Fruit fly (Drosophila melanogaster): ENCODE measurements around the gene CG17919.

CG17919 gene

DNA sequence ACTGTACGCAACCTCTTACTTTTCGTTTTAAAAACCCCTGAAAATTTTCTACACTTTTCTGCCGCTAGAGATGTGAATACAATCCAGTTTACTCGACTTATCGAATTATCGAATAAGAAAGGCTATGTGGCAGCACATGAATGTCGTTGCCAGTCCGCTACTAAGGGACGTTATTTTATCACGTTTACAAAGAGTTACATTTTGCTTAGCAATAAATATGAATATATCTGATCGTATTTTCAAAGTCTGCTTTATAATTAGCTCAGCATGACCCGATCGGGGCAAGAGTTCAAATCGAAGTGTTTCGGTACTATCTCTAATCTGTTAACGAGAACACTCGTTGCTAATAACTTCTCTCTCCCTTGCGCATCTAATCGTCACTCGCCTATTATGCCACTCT lies 24.3 kb downstream of the CG17919 start, which contains the start of gene CG42724 (continued):
- TF ChIP-seq CG3995 (GFP tag; optimal IDR thresholded peaks at IDR 0.05): peak; percentile 92
- TF ChIP-seq Dp (GFP tag; optimal IDR thresholded peaks at IDR 0.05): peak; percentile 24
- no peak for TF ChIP-seq Ssrp (tag; optimal IDR thresholded peaks at IDR 0.05)
- TF ChIP-seq Taf1 (GFP tag; IDR thresholded peaks at IDR 0.05): no peak
- no peak for TF ChIP-seq bbx (GFP tag; IDR thresholded peaks at IDR 0.05; ENCODE audit: partially characterized antibody)
- peak; percentile 71 for TF ChIP-seq Chrac-16 (GFP tag; optimal IDR thresholded peaks at IDR 0.05)
- no peak for TF ChIP-seq Lim3 (GFP tag; IDR thresholded peaks at IDR 0.05)
- peak; percentile 44 for TF ChIP-seq p53 (GFP tag; optimal IDR thresholded peaks at IDR 0.05)
- TF ChIP-seq org-1 (GFP tag; optimal IDR thresholded peaks at IDR 0.05): peak; percentile 43
- no peak for TF ChIP-seq Lpt (GFP tag; optimal IDR thresholded peaks at IDR 0.05)
- TF ChIP-seq hbn (GFP tag; IDR thresholded peaks at IDR 0.05; ENCODE audit: partially characterized antibody): no peak
- peak; percentile 71 for TF ChIP-seq pum (GFP tag; optimal IDR thresholded peaks at IDR 0.05)
- TF ChIP-seq CG13624 (GFP tag; optimal IDR thresholded peaks at IDR 0.05): peak; percentile 83
- no peak for TF ChIP-seq CG10565 (GFP tag; optimal IDR thresholded peaks at IDR 0.05)
- peak; percentile 69 for TF ChIP-seq Optix (GFP tag; IDR thresholded peaks at IDR 0.05)
- TF ChIP-seq NC2α (GFP tag; optimal IDR thresholded peaks at IDR 0.05): peak; percentile 45
- TF ChIP-seq CG7372 (GFP tag; IDR thresholded peaks at IDR 0.05): peak; percentile 31; the same call in 1 of the 2 replicates
- no peak for TF ChIP-seq MTF-1 (GFP tag; optimal IDR thresholded peaks at IDR 0.05; ENCODE audit: borderline replicate concordance)
- no peak; the same call in 2 of the 3 replicates for TF ChIP-seq CG11093 (GFP tag; IDR thresholded peaks at IDR 0.05)
- no peak for TF ChIP-seq CG1832 (GFP tag; optimal IDR thresholded peaks at IDR 0.05)
- peak; percentile 76 for TF ChIP-seq CG9932 (GFP tag; IDR thresholded peaks at IDR 0.05)
- peak; percentile 43; the same call in 1 of the 2 replicates for TF ChIP-seq Rx (GFP tag; IDR thresholded peaks at IDR 0.05)
- TF ChIP-seq Mrtf (GFP tag; IDR thresholded peaks at IDR 0.05): 0 out of 3 replicates have a peak, but pooled peaks have one; percentile 44
- TF ChIP-seq repo (GFP tag; optimal IDR thresholded peaks at IDR 0.05): peak; percentile 61
- TF ChIP-seq seq (GFP tag; IDR thresholded peaks at IDR 0.05): no peak; the same call in 1 of the 2 replicates
- no peak for TF ChIP-seq CG10274 (GFP tag; optimal IDR thresholded peaks at IDR 0.05)
- TF ChIP-seq zen (tag; optimal IDR thresholded peaks at IDR 0.05): no peak
- no peak for TF ChIP-seq Dbx (GFP tag; IDR thresholded peaks at IDR 0.05)
- no peak for TF ChIP-seq CG17612 (GFP tag; IDR thresholded peaks at IDR 0.05)
- no peak for TF ChIP-seq CG3726 (GFP tag; IDR thresholded peaks at IDR 0.05)
- no peak for TF ChIP-seq ato (GFP tag; IDR thresholded peaks at IDR 0.05; ENCODE audit: partially characterized antibody)
- no peak for TF ChIP-seq z (GFP tag; IDR thresholded peaks at IDR 0.05)
- TF ChIP-seq Atf6 (GFP tag; IDR thresholded peaks at IDR 0.05): peak; percentile 36; the same call in 1 of the 2 replicates
- TF ChIP-seq chinmo (GFP tag; IDR thresholded peaks at IDR 0.05; ENCODE audit: partially characterized antibody): no peak
- no peak for TF ChIP-seq grau (tag; optimal IDR thresholded peaks at IDR 0.05)
- TF ChIP-seq CG11560 (tag; IDR thresholded peaks at IDR 0.05): peak; percentile 99
- TF ChIP-seq CG14667 (GFP tag; IDR thresholded peaks at IDR 0.05): peak; percentile 18; the same call in 1 of the 2 replicates
- peak; percentile 60 for TF ChIP-seq fru (optimal IDR thresholded peaks at IDR 0.05)
- no peak for TF ChIP-seq TFAM (GFP tag; optimal IDR thresholded peaks at IDR 0.05)
- no peak for TF ChIP-seq CkIIα-i1 (GFP tag; IDR thresholded peaks at IDR 0.05)
- peak; percentile 58 for TF ChIP-seq CG9797 (GFP tag; optimal IDR thresholded peaks at IDR 0.05)
- no peak for TF ChIP-seq tap (tag; optimal IDR thresholded peaks at IDR 0.05)
- TF ChIP-seq CG6254 (GFP tag; optimal IDR thresholded peaks at IDR 0.05): no peak
- TF ChIP-seq HLH54F (GFP tag; optimal IDR thresholded peaks at IDR 0.05): peak; percentile 81
- peak; percentile 78 for TF ChIP-seq Camta (GFP tag; optimal IDR thresholded peaks at IDR 0.05)
- no peak for TF ChIP-seq hth (optimal IDR thresholded peaks at IDR 0.05)
- peak; percentile 30 for TF ChIP-seq Six4 (GFP tag; optimal IDR thresholded peaks at IDR 0.05)
- no peak for TF ChIP-seq cas (GFP tag; IDR thresholded peaks at IDR 0.05)
- TF ChIP-seq CG2889 (GFP tag; IDR thresholded peaks at IDR 0.05): 0 out of 3 replicates have a peak, but pooled peaks have one; percentile 50
- TF ChIP-seq ac (GFP tag; optimal IDR thresholded peaks at IDR 0.05): no peak
- no peak for TF ChIP-seq gfzf (GFP tag; optimal IDR thresholded peaks at IDR 0.05)
- TF ChIP-seq row (GFP tag; IDR thresholded peaks at IDR 0.05): peak; percentile 89

Measured in whole organism, embryonic.